Fruit fly (Drosophila melanogaster) Kc167 (cell line): ENCODE data around the gene CG31787.

Experiments used
- Myc ChIP-seq: fragments of >200 bp; optimal IDR thresholded peaks from 2 replicates; lab custom pipeline; 2017; ENCODE audit warnings: missing external identifiers
- Sin3A ChIP-seq: fragments of >200 bp; optimal IDR thresholded peaks from 2 replicates; lab custom pipeline; 2018; ENCODE audit warnings: missing external identifiers
- h ChIP-seq: fragments of >200 bp; optimal IDR thresholded peaks from 3 replicates; lab custom pipeline; 2018; ENCODE audit warnings: missing external identifiers
- insv ChIP-seq: fragments of >200 bp; optimal IDR thresholded peaks from 3 replicates; lab custom pipeline; 2018; ENCODE audit warnings: missing external identifiers
- psq ChIP-seq: fragments of >200 bp; optimal IDR thresholded peaks from 2 replicates; lab custom pipeline; 2017; ENCODE audit warnings: missing external identifiers
- ttk ChIP-seq: sonication (Bioruptor generic); optimal IDR thresholded peaks from 2 replicates; lab custom pipeline; 2017; ENCODE audit warnings: missing external identifiers

Gene CG31787

dm6 chr2L:18291362-18291761 lies 5.8 kb upstream of the CG31787 start, which contains the start of gene CG43362:
Gene CG43362 (minus strand): TSS chr2L:18291462.
- TF ChIP-seq ttk (no peak), Sin3A (lab: Kevin White, UChicago) (no peak)

dm6 chr2L:18287171-18287570 lies 1.7 kb upstream of the CG31787 start:
- TF ChIP-seq ttk (no peak), Myc (lab: Kevin White, UChicago) (no peak), insv (lab: Kevin White, UChicago) (no peak), psq (no peak), Sin3A (lab: Kevin White, UChicago) (no peak)

DNA sequence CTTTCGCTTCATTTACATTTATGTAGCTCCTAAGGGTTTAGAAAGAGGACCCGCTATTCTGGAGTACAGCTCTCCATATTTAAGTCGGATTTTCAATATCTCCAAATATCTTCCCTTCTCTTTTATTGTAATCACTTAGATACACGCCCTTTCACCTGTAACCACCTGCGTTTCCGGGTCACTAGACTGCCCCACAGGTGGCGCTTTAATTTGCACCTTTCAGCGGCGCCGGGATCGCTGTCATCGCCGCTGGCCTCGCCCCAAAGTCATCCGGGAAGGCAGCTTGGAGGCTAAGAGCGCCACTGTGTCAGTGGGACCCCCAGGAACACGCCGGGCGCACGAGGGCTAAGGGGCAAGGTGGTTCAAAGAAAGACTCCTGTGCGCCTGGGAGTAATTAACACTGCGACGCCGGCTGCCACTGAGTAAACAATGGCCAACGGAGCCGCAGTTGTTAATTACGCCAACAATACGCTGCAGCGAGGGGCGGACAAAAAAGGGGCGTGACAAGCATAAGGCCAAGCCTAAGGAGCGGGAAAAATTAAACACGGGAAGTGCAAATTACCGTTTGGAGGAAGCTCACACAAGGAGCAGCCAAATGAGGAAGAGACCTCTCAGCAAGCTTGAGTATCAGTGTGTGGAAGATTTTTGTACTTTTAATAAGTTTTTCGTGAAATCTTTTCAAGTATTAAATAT lies 1.2 kb downstream of the CG31787 start:
- TF ChIP-seq ttk (no peak), Sin3A (lab: Kevin White, UChicago) (no peak), psq (no peak), Myc (lab: Kevin White, UChicago) (no peak), insv (lab: Kevin White, UChicago) (no peak), h (lab: Kevin White, UChicago) (no peak)

DNA sequence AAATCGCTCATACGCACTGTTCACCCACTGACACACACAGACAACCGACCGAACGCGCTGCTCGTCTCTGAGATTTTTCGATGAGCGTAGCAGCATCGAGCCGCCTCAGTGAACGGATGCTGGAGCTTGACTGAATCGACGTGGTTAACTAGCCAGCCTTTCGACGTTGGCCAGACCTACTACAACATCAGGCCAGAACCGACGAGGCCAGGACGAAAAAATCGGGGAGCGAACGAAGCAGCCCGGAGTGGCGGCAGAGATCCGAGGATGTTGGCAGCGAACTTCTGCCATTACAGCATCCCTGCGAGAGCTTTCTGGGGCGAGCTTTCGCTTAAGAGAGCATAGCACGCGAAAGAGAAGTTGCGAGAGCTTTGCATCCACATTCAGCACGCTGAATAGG lies 9.9 kb downstream of the CG31787 start, which contains the start of gene CG42750:
Gene CG42750 (minus strand): TSS at position 108 of the 400 bp plus-strand sequence.
- TF ChIP-seq Myc (lab: Kevin White, UChicago) (no peak), psq (no peak), insv (lab: Kevin White, UChicago) (no peak), Sin3A (lab: Kevin White, UChicago) (no peak), ttk (no peak), h (lab: Kevin White, UChicago) (no peak)

DNA sequence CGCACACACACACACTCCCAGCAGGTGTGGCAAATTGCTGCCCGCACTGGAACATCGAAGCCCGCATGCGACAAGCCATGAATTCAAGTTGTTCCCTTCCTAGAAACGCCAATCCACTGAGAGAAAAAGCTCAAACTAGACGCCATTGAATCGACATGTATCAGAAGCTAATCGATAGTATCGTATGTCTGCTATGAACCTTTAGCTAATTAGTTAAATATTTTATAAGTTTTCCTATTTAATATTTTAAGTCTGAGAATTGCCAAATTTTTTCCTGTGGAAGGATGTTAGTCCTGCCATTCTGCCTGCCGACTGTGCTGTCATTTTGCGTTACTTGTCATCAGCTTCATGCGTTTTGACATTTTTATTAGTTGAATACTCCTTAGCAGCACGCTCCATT lies 17.7 kb downstream of the CG31787 start:
- TF ChIP-seq Myc (lab: Kevin White, UChicago) (no peak), ttk (no peak), psq (no peak), h (lab: Kevin White, UChicago) (no peak), insv (lab: Kevin White, UChicago) (no peak), Sin3A (lab: Kevin White, UChicago) (no peak)

DNA sequence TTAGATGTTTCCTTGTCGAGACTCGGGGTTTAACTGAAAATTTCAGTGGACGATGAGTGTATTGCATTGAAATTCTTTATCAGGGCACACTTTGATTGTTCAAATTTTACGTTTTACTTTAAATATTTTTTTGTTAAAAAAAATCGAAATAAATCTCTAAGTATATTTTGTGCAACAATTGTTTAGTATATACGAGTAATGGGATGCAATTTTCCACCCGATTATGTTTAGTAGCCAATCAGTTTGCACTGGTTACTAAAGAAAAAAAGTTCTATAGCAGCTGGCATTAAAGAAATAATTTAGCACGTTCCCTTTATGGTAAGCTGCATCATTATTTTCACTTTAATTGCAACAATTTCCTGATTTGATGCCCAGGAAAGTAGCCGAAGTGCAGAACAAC lies 27.6 kb downstream of the CG31787 start, which contains the start of gene CG31788:
Gene CG31788 (minus strand): TSS at position 101 of the 400 bp plus-strand sequence.
- TF ChIP-seq ttk (no peak), Myc (lab: Kevin White, UChicago) (no peak), h (lab: Kevin White, UChicago) (no peak), Sin3A (lab: Kevin White, UChicago) (no peak), psq (no peak), insv (lab: Kevin White, UChicago) (no peak)

dm6 chr2L:18236493-18236892 lies 49.0 kb downstream of the CG31787 start:
- TF ChIP-seq Sin3A (lab: Kevin White, UChicago) (no peak), Myc (lab: Kevin White, UChicago) (no peak), insv (lab: Kevin White, UChicago) (no peak), h (lab: Kevin White, UChicago) (no peak), psq (no peak)
